Worm (Caenorhabditis elegans): ENCODE data around the gene F53B7.7.

- TF ChIP-seq ztf-11 (tag; optimal IDR thresholded peaks at IDR 0.05) (no peak), mdl-1 (tag; optimal IDR thresholded peaks at IDR 0.05) (no peak), unc-62 (GFP tag; optimal IDR thresholded peaks at IDR 0.05) (no peak), nhr-11 (tag; optimal IDR thresholded peaks at IDR 0.05) (no peak), snpc-4 (tag; optimal IDR thresholded peaks at IDR 0.05) (no peak), hmg-11 (tag; optimal IDR thresholded peaks at IDR 0.05) (no peak), unc-39 (tag; optimal IDR thresholded peaks at IDR 0.05) (no peak), elt-2 (tag; optimal IDR thresholded peaks at IDR 0.05) (no peak), pha-4 (tag; optimal IDR thresholded peaks at IDR 0.05) (peak; percentile 16), nhr-25 (tag; optimal IDR thresholded peaks at IDR 0.05) (peak; percentile 43), ceh-28 (tag; optimal IDR thresholded peaks at IDR 0.05) (no peak), elt-3 (tag; optimal IDR thresholded peaks at IDR 0.05) (no peak), sea-2 (GFP tag; optimal IDR thresholded peaks at IDR 0.05) (no peak), elt-1 (tag; optimal IDR thresholded peaks at IDR 0.05) (no peak)
These were observed 45.3 kb upstream of the F53B7.7 start for ce11 chrV:10953471-10954155.

Data from whole organism, L3 larva.